Worm (Caenorhabditis elegans): Measurements from ENCODE around the gene C05C12.5.

The C05C12.5 gene

ce11 chrIV:11306548-11306947, 45.6 kb upstream of the C05C12.5 start, which contains the start of gene B0035.13:
TSS of gene B0035.13 (minus strand) at chrIV:11306720.
- no peak for TF ChIP-seq nhr-28 (tag; optimal IDR thresholded peaks at IDR 0.05)
- no peak for TF ChIP-seq drap-1 (GFP tag; optimal IDR thresholded peaks at IDR 0.05)
- TF ChIP-seq snpc-4 (tag; optimal IDR thresholded peaks at IDR 0.05), result no peak
- no peak for TF ChIP-seq elt-3 (tag; optimal IDR thresholded peaks at IDR 0.05)
- no peak for TF ChIP-seq unc-39 (tag; optimal IDR thresholded peaks at IDR 0.05)
- no peak for TF ChIP-seq tbx-8 (GFP tag; optimal IDR thresholded peaks at IDR 0.05)
- no peak for TF ChIP-seq ceh-83 (GFP tag; optimal IDR thresholded peaks at IDR 0.05)
- TF ChIP-seq flh-1 (GFP tag; optimal IDR thresholded peaks at IDR 0.05), result no peak
- TF ChIP-seq unc-120 (tag; optimal IDR thresholded peaks at IDR 0.05; ENCODE audit: poor library complexity, severe bottlenecking), result no peak
- no peak for TF ChIP-seq unc-62 (GFP tag; optimal IDR thresholded peaks at IDR 0.05)
- no peak for TF ChIP-seq lin-32 (GFP tag; optimal IDR thresholded peaks at IDR 0.05)
- TF ChIP-seq cnd-1 (tag; optimal IDR thresholded peaks at IDR 0.05), result no peak
- TF ChIP-seq lsy-2 (tag; optimal IDR thresholded peaks at IDR 0.05), result no peak
- TF ChIP-seq zip-8 (tag; optimal IDR thresholded peaks at IDR 0.05), result no peak
- no peak for TF ChIP-seq hlh-1 (tag; optimal IDR thresholded peaks at IDR 0.05)
- TF ChIP-seq blmp-1 (tag; optimal IDR thresholded peaks at IDR 0.05), result no peak
- TF ChIP-seq pha-4 (tag; optimal IDR thresholded peaks at IDR 0.05), result no peak

DNA sequence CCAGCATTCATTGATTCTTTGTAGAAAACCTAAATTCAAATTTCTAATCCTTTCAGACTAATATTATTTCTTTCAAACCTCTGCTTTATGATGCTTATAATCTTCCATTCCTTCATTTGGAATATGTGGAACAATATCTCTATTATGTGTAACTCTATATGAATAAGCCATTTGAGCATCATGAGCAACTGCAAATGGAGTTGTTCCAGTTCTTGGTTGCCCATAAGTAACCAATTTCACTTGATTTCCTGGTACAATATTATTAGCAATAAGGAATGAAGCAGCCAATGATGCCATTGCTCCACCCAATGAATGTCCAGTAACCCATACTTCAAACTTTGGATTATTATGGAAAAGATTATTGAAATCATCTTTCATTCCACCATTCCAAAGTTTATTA, 44.0 kb upstream of the C05C12.5 start:
- TF ChIP-seq tbx-8 (GFP tag; optimal IDR thresholded peaks at IDR 0.05), result no peak
- no peak for TF ChIP-seq ham-2 (GFP tag; optimal IDR thresholded peaks at IDR 0.05)
- no peak for TF ChIP-seq elt-3 (tag; optimal IDR thresholded peaks at IDR 0.05)
- TF ChIP-seq unc-39 (tag; optimal IDR thresholded peaks at IDR 0.05), result no peak
- no peak for TF ChIP-seq cnd-1 (tag; optimal IDR thresholded peaks at IDR 0.05)
- TF ChIP-seq hlh-1 (tag; optimal IDR thresholded peaks at IDR 0.05), result no peak
- TF ChIP-seq mep-1 (tag; optimal IDR thresholded peaks at IDR 0.05), result no peak
- TF ChIP-seq blmp-1 (tag; optimal IDR thresholded peaks at IDR 0.05), result no peak
- TF ChIP-seq pha-4 (tag; optimal IDR thresholded peaks at IDR 0.05), result no peak
- no peak for TF ChIP-seq nhr-76 (tag; optimal IDR thresholded peaks at IDR 0.05)
- no peak for TF ChIP-seq bed-3 (GFP tag; optimal IDR thresholded peaks at IDR 0.05)

- peak; percentile 11 for TF ChIP-seq lsy-2 (tag; optimal IDR thresholded peaks at IDR 0.05)
- TF ChIP-seq ham-2 (GFP tag; optimal IDR thresholded peaks at IDR 0.05), result peak; percentile 67
- no peak for TF ChIP-seq flh-1 (GFP tag; optimal IDR thresholded peaks at IDR 0.05)
- no peak for TF ChIP-seq sem-2 (GFP tag; optimal IDR thresholded peaks at IDR 0.05)
- no peak for TF ChIP-seq nhr-28 (tag; optimal IDR thresholded peaks at IDR 0.05)
- TF ChIP-seq ces-1 (GFP tag; optimal IDR thresholded peaks at IDR 0.05), result peak; percentile 85
- TF ChIP-seq blmp-1 (tag; optimal IDR thresholded peaks at IDR 0.05), result peak; percentile 6
- TF ChIP-seq sptf-1 (tag; optimal IDR thresholded peaks at IDR 0.05), result no peak
These were observed 37.4 kb upstream of the C05C12.5 start, which contains the start of the genes B0035.15 and dnj-1 for ce11 chrIV:11298154-11299086. TSS of gene B0035.15 (minus strand) at chrIV:11298252. TSS of gene dnj-1 (plus strand) at chrIV:11299036.

ce11 chrIV:11296787-11297186, 35.8 kb upstream of the C05C12.5 start, which contains the start of gene mttu-1:
TSS of gene mttu-1 (minus strand) at chrIV:11296887.
- no peak for TF ChIP-seq pha-4 (tag; optimal IDR thresholded peaks at IDR 0.05)

ce11 chrIV:11288965-11289364, 28.0 kb upstream of the C05C12.5 start:
- TF ChIP-seq elt-3 (tag; optimal IDR thresholded peaks at IDR 0.05) (no peak), snpc-4 (tag; optimal IDR thresholded peaks at IDR 0.05) (no peak), nhr-237 (tag; optimal IDR thresholded peaks at IDR 0.05) (no peak), zip-8 (tag; optimal IDR thresholded peaks at IDR 0.05) (no peak), lsy-2 (tag; optimal IDR thresholded peaks at IDR 0.05) (no peak), ztf-11 (tag; optimal IDR thresholded peaks at IDR 0.05) (no peak), lin-32 (GFP tag; optimal IDR thresholded peaks at IDR 0.05) (no peak), pha-4 (tag; optimal IDR thresholded peaks at IDR 0.05) (no peak), blmp-1 (tag; optimal IDR thresholded peaks at IDR 0.05) (no peak), ham-2 (GFP tag; optimal IDR thresholded peaks at IDR 0.05) (no peak), M03D4.4 (tag; optimal IDR thresholded peaks at IDR 0.05) (no peak), mep-1 (tag; optimal IDR thresholded peaks at IDR 0.05) (no peak), tbx-8 (GFP tag; optimal IDR thresholded peaks at IDR 0.05) (no peak)

DNA sequence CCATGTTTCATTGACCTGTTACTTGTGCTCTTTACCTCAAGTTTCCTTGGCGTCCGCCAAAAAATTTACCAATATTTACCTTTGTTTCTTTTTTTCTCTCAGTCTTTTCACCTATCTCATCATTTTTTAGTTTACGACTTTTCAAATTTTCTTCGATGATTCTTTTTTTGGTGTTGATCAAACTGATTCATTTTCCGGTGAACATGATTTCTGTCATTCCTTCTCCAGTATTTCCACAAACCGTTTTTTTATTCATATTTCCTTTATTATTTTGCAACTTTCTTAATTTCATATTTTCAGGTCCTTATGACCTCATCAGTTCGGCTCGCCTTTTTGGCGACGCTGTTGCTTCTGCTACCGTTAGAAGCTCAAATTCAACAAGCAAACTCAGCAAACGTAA, 26.5 kb upstream of the C05C12.5 start, which contains the start of gene F54D1.6:
Gene F54D1.6, plus strand, starts transcription at position 301 of the 400 bp plus-strand sequence.
- no peak for TF ChIP-seq ceh-83 (GFP tag; optimal IDR thresholded peaks at IDR 0.05)
- TF ChIP-seq nhr-2 (tag; optimal IDR thresholded peaks at IDR 0.05), result no peak
- no peak for TF ChIP-seq cnd-1 (tag; optimal IDR thresholded peaks at IDR 0.05)
- TF ChIP-seq zip-8 (tag; optimal IDR thresholded peaks at IDR 0.05), result no peak
- TF ChIP-seq hlh-1 (tag; optimal IDR thresholded peaks at IDR 0.05), result no peak
